Fruit fly (Drosophila melanogaster) whole organism, embryonic: ENCODE results near the gene QIL1.
A peak's percentile ranks its signal among the peaks of the same experiment; 100 is the strongest.

Experiments
- Asciz ChIP-seq: fragments of 200-800 bp; sonication (Bioruptor generic); optimal IDR thresholded peaks from 2 replicates; lab custom pipeline; 2017; ENCODE audit warnings: missing biosample characterization, mild to moderate bottlenecking, missing genetic modification characterization, missing genetic modification reagents
- Awh ChIP-seq: fragments of 200-800 bp; sonication (Bioruptor generic); IDR thresholded peaks from 2 replicates; pipeline ENCODE4, ENCODE4 v1.3.6; 2022; ENCODE audit warnings: missing biosample characterization, missing genetic modification characterization
- Bteb2 ChIP-seq: fragments of 200-800 bp; sonication (Bioruptor generic); optimal IDR thresholded peaks from 2 replicates; lab custom pipeline; 2016; ENCODE audit warnings: missing biosample characterization, missing genetic modification characterization
- CG1024 ChIP-seq: fragments of 200-800 bp; sonication (Bioruptor generic); IDR thresholded peaks from 2 replicates; pipeline ENCODE4 v1.3.6; 2022; ENCODE audit warnings: missing biosample characterization, missing genetic modification characterization
- CG11456 ChIP-seq: fragments of 200-800 bp; sonication (Bioruptor generic); IDR thresholded peaks from 3 replicates; pipeline ENCODE4 v1.3.6; 2022; ENCODE audit warnings: missing biosample characterization, missing genetic modification characterization
- CG11723 ChIP-seq: fragments of 200-800 bp; sonication (Bioruptor generic); optimal IDR thresholded peaks from 2 replicates; lab custom pipeline; 2017; ENCODE audit warnings: missing biosample characterization, mild to moderate bottlenecking, missing genetic modification characterization
- CG12155 ChIP-seq: fragments of 200-800 bp; sonication (Bioruptor generic); optimal IDR thresholded peaks from 3 replicates; lab custom pipeline; 2016; ENCODE audit warnings: missing biosample characterization, missing genetic modification characterization
- CG12744 ChIP-seq: fragments of 200-800 bp; sonication (Bioruptor generic); optimal IDR thresholded peaks from 2 replicates; lab custom pipeline; 2016; ENCODE audit warnings: missing biosample characterization, missing genetic modification characterization
- CG15011 ChIP-seq: fragments of 200-800 bp; sonication (Bioruptor generic); optimal IDR thresholded peaks from 3 replicates; lab custom pipeline; 2018; ENCODE audit warnings: missing biosample characterization, mild to moderate bottlenecking, missing genetic modification characterization
- CG1529 ChIP-seq: fragments of 200-800 bp; sonication (Bioruptor generic); optimal IDR thresholded peaks from 3 replicates; lab custom pipeline; 2018; ENCODE audit warnings: missing biosample characterization, missing genetic modification characterization
- CG1603 ChIP-seq: fragments of 200-800 bp; sonication (Bioruptor generic); optimal IDR thresholded peaks from 2 replicates; lab custom pipeline; 2019; ENCODE audit warnings: missing biosample characterization, mild to moderate bottlenecking, missing genetic modification characterization, moderate library complexity
- CG17612 ChIP-seq: fragments of 200-800 bp; sonication (Bioruptor generic); IDR thresholded peaks from 2 replicates; pipeline ENCODE4 v1.3.6; 2022; ENCODE audit warnings: missing biosample characterization, missing genetic modification characterization
- CG1832 ChIP-seq: fragments of 200-800 bp; sonication (Bioruptor generic); optimal IDR thresholded peaks from 2 replicates; lab custom pipeline; 2017; ENCODE audit warnings: missing biosample characterization, mild to moderate bottlenecking, missing genetic modification characterization, inconsistent platforms
- CG2120 ChIP-seq: fragments of 200-800 bp; sonication (Bioruptor generic); optimal IDR thresholded peaks from 3 replicates; lab custom pipeline; 2016; ENCODE audit warnings: missing biosample characterization, missing genetic modification characterization
- CG34224 ChIP-seq: fragments of 200-800 bp; sonication (Bioruptor generic); IDR thresholded peaks from 3 replicates; pipeline ENCODE4 v1.3.6; 2022; ENCODE audit warnings: missing biosample characterization, missing genetic modification characterization; ENCODE audit not compliant: partially characterized antibody
- CG4360 ChIP-seq: fragments of 200-800 bp; sonication (Bioruptor generic); IDR thresholded peaks from 2 replicates; pipeline ENCODE4 v1.3.6; 2022; ENCODE audit warnings: missing biosample characterization, missing genetic modification characterization
- CG4730 ChIP-seq: fragments of 200-800 bp; sonication (Bioruptor generic); IDR thresholded peaks from 2 replicates; pipeline ENCODE4 v1.3.6; 2022; ENCODE audit warnings: missing biosample characterization, missing genetic modification characterization
- CG4854 ChIP-seq: fragments of 200-800 bp; sonication (Bioruptor generic); optimal IDR thresholded peaks from 2 replicates; lab custom pipeline; 2016; ENCODE audit warnings: missing biosample characterization, missing genetic modification characterization, inconsistent platforms
- CG6791 ChIP-seq: fragments of 200-800 bp; sonication (Bioruptor generic); IDR thresholded peaks from 3 replicates; pipeline ENCODE4 v1.3.6; 2022; ENCODE audit warnings: missing biosample characterization, missing genetic modification characterization; ENCODE audit not compliant: partially characterized antibody
- CG6854 ChIP-seq: fragments of 200-800 bp; sonication (Bioruptor generic); optimal IDR thresholded peaks from 3 replicates; lab custom pipeline; 2017; ENCODE audit warnings: missing biosample characterization, mild to moderate bottlenecking, missing genetic modification characterization
- CG8765 ChIP-seq: fragments of 200-800 bp; sonication (Bioruptor generic); IDR thresholded peaks from 2 replicates; pipeline ENCODE4 v1.3.6; 2022; ENCODE audit warnings: missing biosample characterization, missing genetic modification characterization
- E2f2 ChIP-seq: fragments of 200-800 bp; sonication (Bioruptor generic); IDR thresholded peaks from 2 replicates; pipeline ENCODE4 v1.3.6; 2022; ENCODE audit warnings: missing biosample characterization, missing genetic modification characterization
- Fer1 ChIP-seq: fragments of 200-800 bp; sonication (Bioruptor generic); optimal IDR thresholded peaks from 2 replicates; lab custom pipeline; 2017; ENCODE audit warnings: missing biosample characterization, mild to moderate bottlenecking, missing genetic modification characterization
- H15 ChIP-seq: fragments of 200-800 bp; sonication (Bioruptor generic); IDR thresholded peaks from 3 replicates; pipeline ENCODE4 v1.3.6; 2022; ENCODE audit warnings: missing biosample characterization, missing genetic modification characterization
- H2.0 ChIP-seq: fragments of 200-800 bp; sonication (Bioruptor generic); IDR thresholded peaks from 2 replicates; pipeline ENCODE4 v1.3.6; 2022; ENCODE audit warnings: missing biosample characterization, missing genetic modification characterization
- Hr39 ChIP-seq: fragments of >200 bp; optimal IDR thresholded peaks from 2 replicates; lab custom pipeline; 2017
- Hsf ChIP-seq: fragments of 200-800 bp; sonication (Bioruptor generic); optimal IDR thresholded peaks from 3 replicates; lab custom pipeline; 2016; ENCODE audit warnings: missing biosample characterization, missing genetic modification characterization
- MESR4 ChIP-seq: fragments of 200-800 bp; sonication (Bioruptor generic); optimal IDR thresholded peaks from 2 replicates; lab custom pipeline; 2018; ENCODE audit warnings: missing biosample characterization, mild to moderate bottlenecking, missing genetic modification characterization, moderate library complexity
- Mad ChIP-seq: fragments of 200-800 bp; sonication (Bioruptor generic); optimal IDR thresholded peaks from 2 replicates; lab custom pipeline; 2016; ENCODE audit warnings: missing biosample characterization, missing genetic modification characterization
- Nf-YB ChIP-seq: fragments of 200-800 bp; sonication (Bioruptor generic); optimal IDR thresholded peaks from 3 replicates; lab custom pipeline; 2019; ENCODE audit warnings: missing biosample characterization, mild to moderate bottlenecking, missing genetic modification characterization, moderate library complexity
- Poxn ChIP-seq: fragments of 200-800 bp; sonication (Bioruptor generic); IDR thresholded peaks from 2 replicates; pipeline ENCODE4 v1.3.6; 2022; ENCODE audit warnings: missing biosample characterization, missing genetic modification characterization
- ab ChIP-seq: fragments of 200-800 bp; sonication (Bioruptor generic); optimal IDR thresholded peaks from 2 replicates; lab custom pipeline; 2016; ENCODE audit warnings: missing biosample characterization, missing genetic modification characterization
- amos ChIP-seq: fragments of 200-800 bp; sonication (Bioruptor generic); IDR thresholded peaks from 2 replicates; pipeline ENCODE4 v1.3.6; 2022; ENCODE audit warnings: missing biosample characterization, missing genetic modification characterization; ENCODE audit not compliant: partially characterized antibody
- ato ChIP-seq: fragments of 200-800 bp; sonication (Bioruptor generic); IDR thresholded peaks from 2 replicates; pipeline ENCODE4 v1.3.6; 2022; ENCODE audit warnings: missing biosample characterization, missing genetic modification characterization; ENCODE audit not compliant: partially characterized antibody
- bsh ChIP-seq, 2 experiments: fragments of 200-800 bp; sonication (Bioruptor generic); optimal IDR thresholded peaks; 2 replicates each; lab custom pipeline; 2017 to 2018; ENCODE audit warnings: mild to moderate bottlenecking in 2 of 2, missing biosample characterization in 2 of 2, missing genetic modification characterization in 2 of 2, moderate library complexity in 1 of 2
- dmrt99B ChIP-seq: fragments of 200-800 bp; sonication (Bioruptor generic); optimal IDR thresholded peaks from 2 replicates; lab custom pipeline; 2018; ENCODE audit warnings: missing biosample characterization, mild to moderate bottlenecking, missing genetic modification characterization, moderate library complexity
- eve ChIP-seq, 2 experiments: fragments of >200 bp; optimal IDR thresholded peaks; 2 replicates each; lab custom pipeline; 2017; ENCODE audit warnings: missing biosample characterization in 2 of 2, missing genetic modification characterization in 2 of 2
- fu2 ChIP-seq: fragments of 200-800 bp; sonication (Bioruptor generic); optimal IDR thresholded peaks from 2 replicates; lab custom pipeline; 2016; ENCODE audit warnings: missing biosample characterization, missing genetic modification characterization
- h ChIP-seq: fragments of >200 bp; optimal IDR thresholded peaks from 2 replicates; lab custom pipeline; 2017
- hbn ChIP-seq: fragments of 200-800 bp; sonication (Bioruptor generic); IDR thresholded peaks from 2 replicates; pipeline ENCODE4 v1.3.6; 2022; ENCODE audit warnings: missing biosample characterization, missing genetic modification characterization; ENCODE audit not compliant: partially characterized antibody
- jing ChIP-seq: fragments of 200-800 bp; sonication (Bioruptor generic); optimal IDR thresholded peaks from 2 replicates; lab custom pipeline; 2018; ENCODE audit warnings: missing biosample characterization, mild to moderate bottlenecking, missing genetic modification characterization
- kay ChIP-seq: fragments of 200-800 bp; sonication (Bioruptor generic); optimal IDR thresholded peaks from 2 replicates; lab custom pipeline; 2016; ENCODE audit warnings: missing biosample characterization, missing genetic modification characterization
- mirr ChIP-seq: fragments of 200-800 bp; sonication (Bioruptor generic); optimal IDR thresholded peaks from 3 replicates; lab custom pipeline; 2018; ENCODE audit warnings: missing biosample characterization, mild to moderate bottlenecking, missing genetic modification characterization
- nerfin-1 ChIP-seq: fragments of 200-800 bp; sonication (Bioruptor generic); optimal IDR thresholded peaks from 3 replicates; lab custom pipeline; 2019; ENCODE audit warnings: missing biosample characterization, mild to moderate bottlenecking, missing genetic modification characterization, moderate library complexity
- nerfin-2 ChIP-seq: fragments of 200-800 bp; sonication (Bioruptor generic); IDR thresholded peaks from 2 replicates; pipeline ENCODE4 v1.3.6; 2022; ENCODE audit warnings: missing biosample characterization, missing genetic modification characterization; ENCODE audit not compliant: partially characterized antibody
- oc ChIP-seq: fragments of 200-800 bp; sonication (Bioruptor generic); optimal IDR thresholded peaks from 2 replicates; lab custom pipeline; 2018; ENCODE audit warnings: missing biosample characterization, mild to moderate bottlenecking, missing genetic modification characterization, moderate library complexity
- pita ChIP-seq: fragments of 200-800 bp; sonication (Bioruptor generic); optimal IDR thresholded peaks from 2 replicates; lab custom pipeline; 2017; ENCODE audit warnings: missing biosample characterization, mild to moderate bottlenecking, missing genetic modification characterization
- sens ChIP-seq: fragments of 200-800 bp; sonication (Bioruptor generic); peaks from one replicate; lab custom pipeline; 2016; ENCODE audit warnings: missing biosample characterization, missing genetic modification characterization
- slou ChIP-seq: fragments of 200-800 bp; sonication (Bioruptor generic); optimal IDR thresholded peaks from 3 replicates; lab custom pipeline; 2016; ENCODE audit warnings: missing biosample characterization, missing genetic modification characterization
- stc ChIP-seq: fragments of 200-800 bp; sonication (Bioruptor generic); IDR thresholded peaks from 2 replicates; pipeline ENCODE4 v1.3.6; 2022; ENCODE audit warnings: missing biosample characterization, missing genetic modification characterization
- tio ChIP-seq: fragments of 200-800 bp; sonication (Bioruptor generic); optimal IDR thresholded peaks from 2 replicates; lab custom pipeline; 2017; ENCODE audit warnings: missing biosample characterization, missing genetic modification characterization, inconsistent platforms
- zen ChIP-seq: fragments of 200-800 bp; sonication (Bioruptor generic); optimal IDR thresholded peaks from 3 replicates; lab custom pipeline; 2018; ENCODE audit warnings: missing biosample characterization, mild to moderate bottlenecking, missing genetic modification characterization, moderate library complexity
- zfh1 ChIP-seq: fragments of 200-800 bp; sonication (Bioruptor generic); IDR thresholded peaks from 3 replicates; pipeline ENCODE4 v1.3.6; 2022; ENCODE audit warnings: missing biosample characterization, missing genetic modification characterization

QIL1 gene

dm6 chr3L:17447881-17448280 lies 17.9 kb upstream of the QIL1 start (continued):
- TF ChIP-seq nerfin-1 (tag; lab: Kevin White, UChicago): no peak
- no peak for TF ChIP-seq Bteb2 (GFP tag; lab: Kevin White, UChicago)
- no peak for TF ChIP-seq CG6791 (GFP tag; lab: Robert Waterston, UW)
- TF ChIP-seq pita: no peak
- no peak for TF ChIP-seq bsh (GFP tag; optimal IDR thresholded peaks at IDR 0.05; lab: Kevin White, UChicago)
- no peak for TF ChIP-seq CG12155 (GFP tag; lab: Kevin White, UChicago)
- TF ChIP-seq kay (GFP tag; lab: Kevin White, UChicago): no peak
- TF ChIP-seq Hr39 (lab: Kevin White, UChicago): no peak
- no peak for TF ChIP-seq CG11723 (GFP tag; lab: Kevin White, UChicago)
- no peak for TF ChIP-seq H2.0 (GFP tag; lab: Robert Waterston, UW)
- TF ChIP-seq MESR4 (GFP tag; lab: Kevin White, UChicago): no peak
- TF ChIP-seq H15: no peak
- TF ChIP-seq CG15011 (GFP tag; lab: Kevin White, UChicago): peak; percentile 9
- no peak for TF ChIP-seq Asciz (GFP tag; lab: Kevin White, UChicago)
- no peak for TF ChIP-seq CG4854 (GFP tag; lab: Kevin White, UChicago)
- TF ChIP-seq amos: no peak
- TF ChIP-seq eve (GFP tag; optimal IDR thresholded peaks at IDR 0.05; lab: Kevin White, UChicago): no peak
- TF ChIP-seq CG34224 (GFP tag; lab: Robert Waterston, UW): no peak
- TF ChIP-seq Poxn (GFP tag; lab: Robert Waterston, UW): no peak
- TF ChIP-seq CG12744 (GFP tag; lab: Kevin White, UChicago): no peak
- no peak for TF ChIP-seq Mad (GFP tag; lab: Kevin White, UChicago)
- no peak for TF ChIP-seq CG1832 (GFP tag; lab: Kevin White, UChicago)
- TF ChIP-seq CG1603: no peak
- no peak for TF ChIP-seq h
- peak; percentile 38 for TF ChIP-seq CG2120 (GFP tag; lab: Kevin White, UChicago)
- TF ChIP-seq stc (GFP tag; lab: Robert Waterston, UW): no peak
- no peak for TF ChIP-seq CG6854
- TF ChIP-seq CG1024 (GFP tag; lab: Robert Waterston, UW): no peak
- TF ChIP-seq mirr (GFP tag; lab: Kevin White, UChicago): no peak
- peak; percentile 49 for TF ChIP-seq dmrt99B (tag; lab: Kevin White, UChicago)
- TF ChIP-seq Fer1 (GFP tag; lab: Kevin White, UChicago): peak; percentile 53
- TF ChIP-seq tio (GFP tag; lab: Kevin White, UChicago): peak; percentile 19
- no peak for TF ChIP-seq zen (tag; lab: Kevin White, UChicago)
- no peak for TF ChIP-seq hbn (GFP tag; lab: Robert Waterston, UW)
- no peak for TF ChIP-seq nerfin-2 (GFP tag; lab: Robert Waterston, UW)
- TF ChIP-seq ato (GFP tag; lab: Robert Waterston, UW): no peak
- TF ChIP-seq CG8765 (GFP tag; lab: Robert Waterston, UW): no peak
- TF ChIP-seq CG4360 (GFP tag; lab: Robert Waterston, UW): no peak
- TF ChIP-seq E2f2 (GFP tag; lab: Robert Waterston, UW): no peak
- no peak for TF ChIP-seq fu2
- no peak for TF ChIP-seq slou (GFP tag; lab: Kevin White, UChicago)
- no peak for TF ChIP-seq sens
- no peak for TF ChIP-seq CG17612
- TF ChIP-seq Hsf: no peak
- no peak for TF ChIP-seq Nf-YB
- TF ChIP-seq Awh: no peak
- no peak for TF ChIP-seq jing (GFP tag; lab: Kevin White, UChicago)
- TF ChIP-seq CG1529 (GFP tag; lab: Kevin White, UChicago): no peak
- no peak for TF ChIP-seq oc (tag; lab: Kevin White, UChicago)
- no peak for TF ChIP-seq zfh1 (GFP tag; lab: Robert Waterston, UW)
- TF ChIP-seq CG11456 (GFP tag; lab: Robert Waterston, UW): no peak
- no peak for TF ChIP-seq ab (GFP tag; lab: Kevin White, UChicago)
- no peak for TF ChIP-seq CG4730
